Worm (Caenorhabditis elegans) whole organism, young adult: ENCODE measurements around the gene F27D9.7.

Source experiments
- B0035.1 ChIP-seq: sonication (generic microtip); optimal IDR thresholded peaks from 2 replicates; lab custom pipeline; 2016; ENCODE audit warnings: missing genetic modification characterization, mild to moderate bottlenecking, missing compliant biosample characterization, missing genotype, missing genetic modification reagents
- B0261.1 ChIP-seq: sonication (generic microtip); optimal IDR thresholded peaks from 2 replicates; lab custom pipeline; 2016; ENCODE audit warnings: mild to moderate bottlenecking, missing genetic modification characterization, moderate library complexity, missing compliant biosample characterization
- D2030.7 ChIP-seq: fragments of 200-800 bp; sonication (Bioruptor generic); IDR thresholded peaks from 2 replicates; pipeline ENCODE4 v1.3.6; 2022; ENCODE audit warnings: missing genetic modification reagents, missing genetic modification characterization, missing compliant biosample characterization
- F23B12.7 ChIP-seq: sonication (generic microtip); optimal IDR thresholded peaks from 2 replicates; lab custom pipeline; 2017; ENCODE audit warnings: missing genetic modification characterization, mild to moderate bottlenecking, missing compliant biosample characterization, antibody characterized with exemption, moderate library complexity; ENCODE audit not compliant: insufficient read depth
- F37B4.10 ChIP-seq: fragments of 200-800 bp; sonication (Bioruptor generic); IDR thresholded peaks from 2 replicates; pipeline ENCODE4 v1.3.6; 2022; ENCODE audit warnings: missing genetic modification characterization, missing compliant biosample characterization
- Y79H2A.3 ChIP-seq: fragments of 200-800 bp; sonication (Bioruptor generic); conservative IDR thresholded peaks from 2 replicates; pipeline ENCODE4 v1.3.6; 2022; ENCODE audit warnings: missing genetic modification reagents, missing genetic modification characterization, missing compliant biosample characterization
- Y95B8A.8 ChIP-seq: fragments of 200-800 bp; sonication (Bioruptor generic); IDR thresholded peaks from 2 replicates; pipeline ENCODE4 v1.3.6; 2022; ENCODE audit warnings: missing genetic modification reagents, missing genetic modification characterization, missing compliant biosample characterization
- ZK185.1 ChIP-seq: sonication (generic microtip); optimal IDR thresholded peaks from 2 replicates; lab custom pipeline; 2016; ENCODE audit warnings: mild to moderate bottlenecking, missing genetic modification characterization, missing compliant biosample characterization; ENCODE audit not compliant: poor library complexity, severe bottlenecking
- aptf-2 ChIP-seq: fragments of 200-800 bp; sonication (Bioruptor generic); conservative IDR thresholded peaks from 2 replicates; pipeline ENCODE4 v1.3.6; 2022; ENCODE audit warnings: missing genetic modification reagents, missing genetic modification characterization, missing compliant biosample characterization
- attf-5 ChIP-seq: fragments of 200-800 bp; sonication (Bioruptor generic); optimal IDR thresholded peaks from 2 replicates; lab custom pipeline; 2018; ENCODE audit warnings: mild to moderate bottlenecking, missing genetic modification characterization, missing compliant biosample characterization
- bed-1 ChIP-seq: fragments of 200-800 bp; sonication (Bioruptor generic); IDR thresholded peaks from 2 replicates; pipeline ENCODE4 v1.3.6; 2022; ENCODE audit warnings: missing genetic modification reagents, missing genetic modification characterization, missing compliant biosample characterization
- ccch-3 ChIP-seq: fragments of 200-800 bp; sonication (Bioruptor generic); optimal IDR thresholded peaks from 2 replicates; lab custom pipeline; 2018; ENCODE audit warnings: mild to moderate bottlenecking, missing genetic modification characterization, missing compliant biosample characterization
- ceh-58 ChIP-seq: fragments of 200-800 bp; sonication (Bioruptor generic); IDR thresholded peaks from 2 replicates; pipeline ENCODE4 v1.3.6; 2022; ENCODE audit warnings: missing genetic modification characterization, missing compliant biosample characterization
- ceh-79 ChIP-seq: sonication (generic microtip); optimal IDR thresholded peaks from 2 replicates; lab custom pipeline; 2017; ENCODE audit warnings: mild to moderate bottlenecking, missing genetic modification characterization, missing compliant biosample characterization
- die-1 ChIP-seq: sonication (generic microtip); optimal IDR thresholded peaks from 2 replicates; lab custom pipeline; 2016; ENCODE audit warnings: missing genotype, mild to moderate bottlenecking, missing genetic modification characterization, missing compliant biosample characterization
- dpff-1 ChIP-seq: sonication (generic microtip); optimal IDR thresholded peaks from 2 replicates; lab custom pipeline; 2017; ENCODE audit warnings: mild to moderate bottlenecking, missing genetic modification characterization, missing compliant biosample characterization
- dpl-1 ChIP-seq: fragments of 150-350 bp; optimal IDR thresholded peaks from 2 replicates; lab custom pipeline; 2014; ENCODE audit warnings: missing biosample characterization, missing genetic modification reagents, missing genetic modification characterization
- efl-1 ChIP-seq: fragments of 150-350 bp; optimal IDR thresholded peaks from 2 replicates; lab custom pipeline; 2014; ENCODE audit warnings: missing biosample characterization, missing genetic modification reagents, missing genetic modification characterization
- egl-44 ChIP-seq: fragments of 200-800 bp; sonication (Bioruptor generic); IDR thresholded peaks from 2 replicates; pipeline ENCODE4 v1.3.6; 2022; ENCODE audit warnings: missing genetic modification reagents, missing genetic modification characterization, missing compliant biosample characterization
- ets-4 ChIP-seq: fragments of 200-800 bp; sonication (Bioruptor generic); optimal IDR thresholded peaks from 2 replicates; lab custom pipeline; 2018; ENCODE audit warnings: mild to moderate bottlenecking, missing genetic modification characterization, missing compliant biosample characterization
- him-1 ChIP-seq: sonication (generic microtip); optimal IDR thresholded peaks from 2 replicates; lab custom pipeline; 2016; ENCODE audit warnings: missing genotype, missing genetic modification reagents, missing genetic modification characterization, missing compliant biosample characterization
- hmg-1.2 ChIP-seq: fragments of 200-800 bp; sonication (Bioruptor generic); IDR thresholded peaks from 2 replicates; pipeline ENCODE4 v1.3.6; 2022; ENCODE audit warnings: missing genetic modification reagents, missing genetic modification characterization, missing compliant biosample characterization
- hmg-20 ChIP-seq: fragments of 200-800 bp; sonication (Bioruptor generic); IDR thresholded peaks from 2 replicates; pipeline ENCODE4 v1.3.6; 2022; ENCODE audit warnings: missing genetic modification reagents, missing genetic modification characterization, missing compliant biosample characterization
- lag-1 ChIP-seq: fragments of 200-800 bp; sonication (Bioruptor generic); IDR thresholded peaks from 2 replicates; pipeline ENCODE4 v1.3.6; 2022; ENCODE audit warnings: missing genetic modification reagents, missing genetic modification characterization, missing compliant biosample characterization
- let-607 ChIP-seq, 2 experiments: fragments of 200-800 bp in 1 of 2; sonication (Bioruptor generic) in 1 of 2; sonication (generic microtip) in 1 of 2; optimal IDR thresholded peaks; 2 replicates each; lab custom pipeline; 2016 to 2018; ENCODE audit warnings: mild to moderate bottlenecking in 2 of 2, missing compliant biosample characterization in 2 of 2, missing genetic modification characterization in 2 of 2, moderate library complexity in 2 of 2, missing genotype in 1 of 2
- lin-26 ChIP-seq: fragments of 200-800 bp; sonication (Bioruptor generic); IDR thresholded peaks from 2 replicates; pipeline ENCODE4 v1.3.6; 2022; ENCODE audit warnings: missing genetic modification reagents, missing genetic modification characterization, missing compliant biosample characterization
- lin-35 ChIP-seq, 3 experiments: fragments of 150-350 bp in 2 of 3; sonication (generic microtip) in 1 of 3; optimal IDR thresholded peaks; 2 replicates each; lab custom pipeline; 2014 to 2018; ENCODE audit warnings: missing biosample characterization in 3 of 3, missing genetic modification characterization in 3 of 3, missing genetic modification reagents in 3 of 3
- madf-10 ChIP-seq: sonication (generic microtip); optimal IDR thresholded peaks from 2 replicates; lab custom pipeline; 2016; ENCODE audit warnings: mild to moderate bottlenecking, missing genetic modification characterization, missing compliant biosample characterization
- mes-4 ChIP-seq: sonication (generic microtip); optimal IDR thresholded peaks from 2 replicates; lab custom pipeline; 2016; ENCODE audit warnings: missing genotype, missing genetic modification characterization, missing compliant biosample characterization
- nfya-2 ChIP-seq: fragments of 200-800 bp; sonication (Bioruptor generic); IDR thresholded peaks from 2 replicates; pipeline ENCODE4 v1.3.6; 2022; ENCODE audit warnings: missing genetic modification reagents, missing genetic modification characterization, missing compliant biosample characterization
- nfyb-1 ChIP-seq: fragments of 200-800 bp; sonication (Bioruptor generic); IDR thresholded peaks from 2 replicates; pipeline ENCODE4 v1.3.6; 2022; ENCODE audit warnings: missing genetic modification reagents, missing genetic modification characterization, missing compliant biosample characterization
- nhr-90 ChIP-seq: sonication (generic microtip); optimal IDR thresholded peaks from 2 replicates; lab custom pipeline; 2016; ENCODE audit warnings: missing genotype, mild to moderate bottlenecking, missing genetic modification characterization, missing compliant biosample characterization
- rec-8 ChIP-seq, 2 experiments: sonication (generic microtip); optimal IDR thresholded peaks; 2 replicates each; lab custom pipeline; 2016; ENCODE audit warnings: mild to moderate bottlenecking in 2 of 2, missing genetic modification characterization in 2 of 2, missing genetic modification reagents in 2 of 2, missing genotype in 2 of 2, missing biosample characterization in 1 of 2, missing compliant biosample characterization in 1 of 2, moderate library complexity in 1 of 2
- rpc-1 ChIP-seq, 2 experiments: fragments of 150-350 bp in 1 of 2; sonication (generic microtip) in 1 of 2; optimal IDR thresholded peaks; 2 replicates each; lab custom pipeline; 2014 to 2018; ENCODE audit warnings: missing biosample characterization in 1 of 2, missing genetic modification characterization in 1 of 2, missing genetic modification reagents in 1 of 2, missing genotype in 1 of 2
- snpc-3.4 ChIP-seq: sonication (generic microtip); optimal IDR thresholded peaks from 2 replicates; lab custom pipeline; 2017; ENCODE audit warnings: missing genetic modification characterization, mild to moderate bottlenecking, missing compliant biosample characterization, antibody characterized with exemption, moderate library complexity, missing genotype, missing genetic modification reagents
- unc-130 ChIP-seq: sonication (generic microtip); optimal IDR thresholded peaks from 2 replicates; lab custom pipeline; 2016; ENCODE audit warnings: missing genetic modification reagents, missing genetic modification characterization, missing compliant biosample characterization
- xnd-1 ChIP-seq: sonication (generic microtip); optimal IDR thresholded peaks from 2 replicates; lab custom pipeline; 2016; ENCODE audit warnings: missing genotype, missing genetic modification reagents, missing genetic modification characterization, missing compliant biosample characterization
- ztf-18 ChIP-seq: sonication (generic microtip); optimal IDR thresholded peaks from 2 replicates; lab custom pipeline; 2016; ENCODE audit warnings: missing genotype, mild to moderate bottlenecking, missing genetic modification characterization, missing compliant biosample characterization
- ztf-26 ChIP-seq: sonication (generic microtip); optimal IDR thresholded peaks from 2 replicates; lab custom pipeline; 2017; ENCODE audit warnings: missing genetic modification characterization, missing compliant biosample characterization

F27D9.7 gene

ce11 chrX:7689570-7689969, 19.0 kb upstream of the F27D9.7 start (continued):
- no peak for TF ChIP-seq aptf-2 (GFP tag; lab: Robert Waterston, UW)

- TF ChIP-seq madf-10 (tag; lab: Kevin White, UChicago) = no peak
- no peak for TF ChIP-seq F23B12.7
- no peak for TF ChIP-seq B0035.1 (tag; lab: Kevin White, UChicago)
- TF ChIP-seq rpc-1 (optimal IDR thresholded peaks at IDR 0.05; lab: Kevin White, UChicago) = no peak
- TF ChIP-seq rpc-1 (tag; optimal IDR thresholded peaks at IDR 0.05; lab: Kevin White, UChicago) = no peak
- TF ChIP-seq rec-8 (tag; optimal IDR thresholded peaks at IDR 0.05; lab: Kevin White, UChicago) = no peak
- TF ChIP-seq Y79H2A.3 (GFP tag; lab: Robert Waterston, UW) = no peak
- no peak for TF ChIP-seq lag-1 (GFP tag; lab: Robert Waterston, UW)
- no peak for TF ChIP-seq F37B4.10 (GFP tag; lab: Robert Waterston, UW)
- no peak for TF ChIP-seq die-1
- no peak for TF ChIP-seq ccch-3
- TF ChIP-seq ztf-18 = no peak
- no peak for TF ChIP-seq bed-1 (GFP tag; lab: Robert Waterston, UW)
- TF ChIP-seq nfya-2 = no peak
- no peak for TF ChIP-seq ets-4 (GFP tag; lab: Kevin White, UChicago)
- no peak for TF ChIP-seq ceh-58 (GFP tag; lab: Robert Waterston, UW)
Observed at ce11 chrX:7689119-7689518, 18.6 kb upstream of the F27D9.7 start, which contains the start of gene clik-2. Gene clik-2 (minus strand): TSS chrX:7689219.

- TF ChIP-seq efl-1 (no peak), dpl-1 (GFP tag; lab: Kevin White, UChicago) (no peak), lin-35 (GFP tag; optimal IDR thresholded peaks at IDR 0.05; lab: Kevin White, UChicago) (peak in 1 of 3 experiments; percentile 25)
Observed at ce11 chrX:7681965-7682946, 11.7 kb upstream of the F27D9.7 start, which contains the start of gene unc-18. Gene unc-18 (plus strand): TSS chrX:7682896.

- TF ChIP-seq F23B12.7 (peak; percentile 54), D2030.7 (GFP tag; lab: Robert Waterston, UW) (peak; percentile 60), dpff-1 (tag; lab: Kevin White, UChicago) (no peak), lin-26 (peak; percentile 79), ZK185.1 (peak; percentile 60), hmg-1.2 (GFP tag; lab: Robert Waterston, UW) (peak; percentile 64), ceh-79 (tag; lab: Kevin White, UChicago) (no peak), egl-44 (GFP tag; lab: Robert Waterston, UW) (0 out of 2 replicates have a peak, but pooled peaks have one; percentile 12), attf-5 (no peak), let-607 (tag; optimal IDR thresholded peaks at IDR 0.05; lab: Kevin White, UChicago) (peak in 1 of 2 experiments; percentile 5), xnd-1 (tag; lab: Kevin White, UChicago) (no peak), madf-10 (tag; lab: Kevin White, UChicago) (peak; percentile 65), Y95B8A.8 (0 out of 2 replicates have a peak, but pooled peaks have one; percentile 55), ztf-26 (tag; lab: Kevin White, UChicago) (peak; percentile 8), mes-4 (tag; lab: Kevin White, UChicago) (peak; percentile 16), nhr-90 (peak; percentile 56), unc-130 (no peak), him-1 (peak; percentile 91), hmg-20 (GFP tag; lab: Robert Waterston, UW) (no peak), snpc-3.4 (tag; lab: Kevin White, UChicago) (peak; percentile 56), nfyb-1 (peak; percentile 60; the same call in 1 of the 2 replicates), B0261.1 (tag; lab: Kevin White, UChicago) (peak; percentile 73)
Observed at ce11 chrX:7680545-7681330, 10.2 kb upstream of the F27D9.7 start, which contains the start of gene stn-2. Gene stn-2 (minus strand): TSS chrX:7680619.
